Worm (Caenorhabditis elegans): ENCODE results near the gene F47C12.13.

F47C12.13 gene

ce11 chrIV:4016723-4017122 is 22.5 kb upstream of the F47C12.13 start:
- TF ChIP-seq ceh-45 (GFP tag; IDR thresholded peaks at IDR 0.05) (no peak), pros-1 (tag; optimal IDR thresholded peaks at IDR 0.05) (no peak), hlh-15 (tag; optimal IDR thresholded peaks at IDR 0.05) (no peak)

ce11 chrIV:4015660-4016059 is 21.4 kb upstream of the F47C12.13 start:
- no peak for TF ChIP-seq K09A11.1 (tag; optimal IDR thresholded peaks at IDR 0.05; ENCODE audit: insufficient read depth)
- no peak for TF ChIP-seq tbx-7 (tag; optimal IDR thresholded peaks at IDR 0.05)
- no peak for TF ChIP-seq K02D7.2 (tag; optimal IDR thresholded peaks at IDR 0.05)
- TF ChIP-seq hlh-8 (tag; optimal IDR thresholded peaks at IDR 0.05) = no peak
- no peak for TF ChIP-seq pha-4 (tag; optimal IDR thresholded peaks at IDR 0.05)

- TF ChIP-seq sox-4 (tag; optimal IDR thresholded peaks at IDR 0.05) (no peak), fax-1 (tag; optimal IDR thresholded peaks at IDR 0.05) (no peak), ref-2 (tag; optimal IDR thresholded peaks at IDR 0.05) (no peak), mec-3 (tag; optimal IDR thresholded peaks at IDR 0.05; ENCODE audit: borderline replicate concordance) (no peak)
Measured at ce11 chrIV:4014341-4014826, 20.2 kb upstream of the F47C12.13 start.

ce11 chrIV:4013621-4014020 is 19.4 kb upstream of the F47C12.13 start:
- TF ChIP-seq dmd-4 (tag; optimal IDR thresholded peaks at IDR 0.05; ENCODE audit: borderline replicate concordance) (no peak), unc-42 (tag; optimal IDR thresholded peaks at IDR 0.05) (no peak), che-1 (tag; optimal IDR thresholded peaks at IDR 0.05) (no peak), ref-2 (tag; optimal IDR thresholded peaks at IDR 0.05) (no peak), madf-2 (tag; optimal IDR thresholded peaks at IDR 0.05) (no peak), nhr-232 (tag; optimal IDR thresholded peaks at IDR 0.05) (no peak), sox-4 (tag; optimal IDR thresholded peaks at IDR 0.05) (no peak), K02D7.2 (tag; optimal IDR thresholded peaks at IDR 0.05) (no peak), ceh-34 (tag; optimal IDR thresholded peaks at IDR 0.05) (no peak), pha-2 (tag; optimal IDR thresholded peaks at IDR 0.05) (no peak), sdc-2 (tag; optimal IDR thresholded peaks at IDR 0.05) (no peak), dve-1 (tag; optimal IDR thresholded peaks at IDR 0.05) (no peak), sox-2 (GFP tag; IDR thresholded peaks at IDR 0.05) (no peak), fkh-6 (tag; optimal IDR thresholded peaks at IDR 0.05) (no peak), unc-55 (GFP tag; optimal IDR thresholded peaks at IDR 0.05) (no peak), ceh-30 (tag; optimal IDR thresholded peaks at IDR 0.05) (no peak), rnt-1 (tag; optimal IDR thresholded peaks at IDR 0.05) (no peak), tbx-2 (tag; optimal IDR thresholded peaks at IDR 0.05) (no peak), ceh-19 (GFP tag; optimal IDR thresholded peaks at IDR 0.05) (no peak), ama-1 (optimal IDR thresholded peaks at IDR 0.05) (no peak)

DNA sequence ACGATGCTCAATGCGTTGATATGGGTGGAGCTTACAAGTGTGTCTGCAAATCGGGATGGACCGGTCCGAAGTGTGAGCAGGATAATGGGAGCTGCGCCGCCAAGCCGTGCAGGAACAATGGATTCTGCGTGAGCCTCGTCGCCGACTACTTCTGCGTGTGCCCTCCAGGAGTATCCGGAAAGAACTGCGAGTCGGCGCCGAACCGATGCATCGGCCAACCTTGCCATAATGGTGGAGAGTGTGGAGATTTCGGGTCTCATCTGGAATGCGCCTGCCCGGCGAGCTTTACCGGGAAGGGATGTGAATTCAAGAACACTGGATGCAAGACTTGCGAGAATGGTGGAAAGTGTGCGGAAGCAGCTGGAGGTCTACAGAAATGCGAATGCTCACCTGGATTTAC is 15.7 kb upstream of the F47C12.13 start:
- TF ChIP-seq lin-11 (tag; optimal IDR thresholded peaks at IDR 0.05) (no peak), nhr-11 (tag; optimal IDR thresholded peaks at IDR 0.05) (no peak), elt-4 (tag; optimal IDR thresholded peaks at IDR 0.05) (no peak), ref-2 (tag; optimal IDR thresholded peaks at IDR 0.05) (no peak), ceh-6 (GFP tag; optimal IDR thresholded peaks at IDR 0.05) (no peak), ceh-18 (tag; optimal IDR thresholded peaks at IDR 0.05) (no peak), ceh-14 (tag; optimal IDR thresholded peaks at IDR 0.05) (no peak), hlh-8 (tag; optimal IDR thresholded peaks at IDR 0.05) (no peak), ceh-31 (tag; optimal IDR thresholded peaks at IDR 0.05) (no peak), elt-2 (tag; optimal IDR thresholded peaks at IDR 0.05) (no peak), Y22D7AL.16 (tag; optimal IDR thresholded peaks at IDR 0.05) (no peak), unc-3 (GFP tag; conservative IDR thresholded peaks at IDR 0.05) (no peak), unc-3 (tag; optimal IDR thresholded peaks at IDR 0.05) (no peak), C38D4.7 (GFP tag; optimal IDR thresholded peaks at IDR 0.05) (no peak), fkh-6 (tag; optimal IDR thresholded peaks at IDR 0.05) (no peak)

Data from whole organism, late embryonic.